Worm (Caenorhabditis elegans): Measurements from ENCODE around the gene Y44A6D.5.

- TF ChIP-seq nhr-43 (tag; optimal IDR thresholded peaks at IDR 0.05; ENCODE audit: poor library complexity, severe bottlenecking): no peak
- no peak for TF ChIP-seq nhr-11 (tag; optimal IDR thresholded peaks at IDR 0.05)
- TF ChIP-seq nhr-25 (tag; optimal IDR thresholded peaks at IDR 0.05): no peak
- no peak for TF ChIP-seq nhr-12 (tag; optimal IDR thresholded peaks at IDR 0.05)
- TF ChIP-seq lin-39 (tag; optimal IDR thresholded peaks at IDR 0.05): no peak
- TF ChIP-seq zag-1 (tag; optimal IDR thresholded peaks at IDR 0.05): no peak
Observed at ce11 chrV:20785848-20786225, 17.0 kb downstream of the Y44A6D.5 start.
